Worm (Caenorhabditis elegans): ENCODE measurements around the gene clec-138.

Gene clec-138

ce11 chrII:4606687-4607297 is 12.8 kb downstream of the clec-138 start:
- TF ChIP-seq ztf-23 (GFP tag; IDR thresholded peaks at IDR 0.05) (no peak), T22C8.4 (GFP tag; IDR thresholded peaks at IDR 0.05) (no peak), ztf-29 (GFP tag; IDR thresholded peaks at IDR 0.05) (no peak), med-1 (GFP tag; optimal IDR thresholded peaks at IDR 0.05; ENCODE audit: insufficient read depth) (no peak), ref-1 (GFP tag; conservative IDR thresholded peaks at IDR 0.05) (no peak), flt-1 (GFP tag; IDR thresholded peaks at IDR 0.05) (no peak)

ce11 chrII:4604680-4605079 is 14.9 kb downstream of the clec-138 start:
- TF ChIP-seq tab-1 (GFP tag; IDR thresholded peaks at IDR 0.05) = no peak

ce11 chrII:4604149-4604548 is 15.5 kb downstream of the clec-138 start:
- TF ChIP-seq ref-1 (GFP tag; conservative IDR thresholded peaks at IDR 0.05) (no peak), klf-2 (GFP tag; conservative IDR thresholded peaks at IDR 0.05) (no peak), ztf-23 (GFP tag; IDR thresholded peaks at IDR 0.05) (no peak), tab-1 (GFP tag; IDR thresholded peaks at IDR 0.05) (no peak), med-1 (GFP tag; optimal IDR thresholded peaks at IDR 0.05; ENCODE audit: insufficient read depth) (no peak), ztf-29 (GFP tag; IDR thresholded peaks at IDR 0.05) (no peak), cog-1 (tag; optimal IDR thresholded peaks at IDR 0.05) (no peak), T22C8.4 (GFP tag; IDR thresholded peaks at IDR 0.05) (no peak), flt-1 (GFP tag; IDR thresholded peaks at IDR 0.05) (no peak)

DNA sequence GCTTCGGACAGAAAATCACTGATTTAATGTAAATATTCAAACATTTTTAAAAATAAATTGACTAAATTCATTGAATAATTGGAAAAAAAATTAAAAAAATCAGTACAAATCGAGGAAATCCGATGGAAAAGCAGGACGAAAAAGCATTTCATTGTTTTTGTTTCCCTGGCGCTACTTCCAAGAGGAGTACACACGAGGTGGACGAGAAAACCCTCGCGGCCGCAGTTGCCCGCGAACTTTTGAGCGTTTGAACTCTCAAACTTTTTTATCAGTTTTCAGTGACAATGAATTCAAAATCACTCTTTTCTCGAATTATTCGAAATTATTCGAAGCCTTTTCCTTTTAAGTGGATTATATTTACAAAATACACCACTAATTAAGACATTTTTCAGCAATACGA is 16.6 kb downstream of the clec-138 start, which contains the start of gene F35D11.4:
Gene F35D11.4 (plus strand): TSS at position 393 of the 400 bp plus-strand sequence.
- TF ChIP-seq flt-1 (GFP tag; IDR thresholded peaks at IDR 0.05) = peak; percentile 67; the same call in 1 of the 2 replicates
- no peak for TF ChIP-seq ref-1 (GFP tag; conservative IDR thresholded peaks at IDR 0.05)

- TF ChIP-seq ref-1 (GFP tag; conservative IDR thresholded peaks at IDR 0.05) = no peak
- no peak for TF ChIP-seq ztf-29 (GFP tag; IDR thresholded peaks at IDR 0.05)
- TF ChIP-seq med-1 (GFP tag; optimal IDR thresholded peaks at IDR 0.05; ENCODE audit: insufficient read depth) = no peak
- no peak for TF ChIP-seq T22C8.4 (GFP tag; IDR thresholded peaks at IDR 0.05)
Measured at ce11 chrII:4602533-4602932, 17.1 kb downstream of the clec-138 start, which contains the start of gene coa-3. coa-3 (minus strand) TSS chrII:4602633.

ce11 chrII:4601256-4601655 is 18.3 kb downstream of the clec-138 start, which contains the start of gene ipla-1:
ipla-1 (minus strand) TSS chrII:4601356.
- no peak for TF ChIP-seq flt-1 (GFP tag; IDR thresholded peaks at IDR 0.05)
- no peak for TF ChIP-seq cog-1 (tag; optimal IDR thresholded peaks at IDR 0.05)
- no peak for TF ChIP-seq ref-1 (GFP tag; conservative IDR thresholded peaks at IDR 0.05)
- no peak for TF ChIP-seq med-1 (GFP tag; optimal IDR thresholded peaks at IDR 0.05; ENCODE audit: insufficient read depth)
- no peak for TF ChIP-seq klf-2 (GFP tag; conservative IDR thresholded peaks at IDR 0.05)
- TF ChIP-seq T22C8.4 (GFP tag; IDR thresholded peaks at IDR 0.05) = no peak
- no peak for TF ChIP-seq ztf-23 (GFP tag; IDR thresholded peaks at IDR 0.05)
- no peak for TF ChIP-seq tab-1 (GFP tag; IDR thresholded peaks at IDR 0.05)
- TF ChIP-seq ztf-29 (GFP tag; IDR thresholded peaks at IDR 0.05) = no peak

DNA sequence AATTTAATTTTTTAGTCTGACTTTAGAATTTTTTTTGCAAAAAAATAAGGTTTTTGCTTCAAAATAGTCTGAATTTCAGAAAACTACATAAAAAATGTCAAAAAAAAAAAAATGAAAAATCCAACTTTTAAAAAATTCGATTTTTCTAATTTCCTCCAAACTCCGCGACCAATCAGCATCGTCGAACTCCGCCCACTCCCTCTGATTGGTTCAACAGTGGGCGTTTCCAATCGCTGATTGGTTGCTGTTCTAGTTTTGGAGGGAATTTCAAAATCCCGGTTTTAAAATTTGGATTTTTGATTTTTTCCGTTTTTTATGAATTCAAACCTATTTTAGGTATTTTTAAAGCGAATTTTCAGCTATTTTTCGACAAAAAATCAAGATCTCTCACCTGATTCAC is 18.8 kb downstream of the clec-138 start:
- TF ChIP-seq ztf-29 (GFP tag; IDR thresholded peaks at IDR 0.05) (no peak), med-1 (GFP tag; optimal IDR thresholded peaks at IDR 0.05; ENCODE audit: insufficient read depth) (no peak), T22C8.4 (GFP tag; IDR thresholded peaks at IDR 0.05) (no peak), ref-1 (GFP tag; conservative IDR thresholded peaks at IDR 0.05) (no peak), tab-1 (GFP tag; IDR thresholded peaks at IDR 0.05) (no peak), cog-1 (tag; optimal IDR thresholded peaks at IDR 0.05) (no peak), flt-1 (GFP tag; IDR thresholded peaks at IDR 0.05) (no peak), ztf-23 (GFP tag; IDR thresholded peaks at IDR 0.05) (no peak), klf-2 (GFP tag; conservative IDR thresholded peaks at IDR 0.05) (no peak)

ce11 chrII:4600276-4600675 is 19.3 kb downstream of the clec-138 start:
- no peak for TF ChIP-seq cog-1 (tag; optimal IDR thresholded peaks at IDR 0.05)
- no peak for TF ChIP-seq flt-1 (GFP tag; IDR thresholded peaks at IDR 0.05)
- TF ChIP-seq T22C8.4 (GFP tag; IDR thresholded peaks at IDR 0.05) = no peak
- TF ChIP-seq tab-1 (GFP tag; IDR thresholded peaks at IDR 0.05) = no peak
- no peak for TF ChIP-seq ztf-29 (GFP tag; IDR thresholded peaks at IDR 0.05)
- TF ChIP-seq klf-2 (GFP tag; conservative IDR thresholded peaks at IDR 0.05) = no peak
- TF ChIP-seq med-1 (GFP tag; optimal IDR thresholded peaks at IDR 0.05; ENCODE audit: insufficient read depth) = no peak
- TF ChIP-seq ref-1 (GFP tag; conservative IDR thresholded peaks at IDR 0.05) = no peak
- no peak for TF ChIP-seq ztf-23 (GFP tag; IDR thresholded peaks at IDR 0.05)

- TF ChIP-seq T22C8.4 (GFP tag; IDR thresholded peaks at IDR 0.05) (no peak), tab-1 (GFP tag; IDR thresholded peaks at IDR 0.05) (no peak), med-1 (GFP tag; optimal IDR thresholded peaks at IDR 0.05; ENCODE audit: insufficient read depth) (no peak), klf-2 (GFP tag; conservative IDR thresholded peaks at IDR 0.05) (no peak), flt-1 (GFP tag; IDR thresholded peaks at IDR 0.05) (no peak), ref-1 (GFP tag; conservative IDR thresholded peaks at IDR 0.05) (no peak), ztf-23 (GFP tag; IDR thresholded peaks at IDR 0.05) (no peak), cog-1 (tag; optimal IDR thresholded peaks at IDR 0.05) (no peak), ztf-29 (GFP tag; IDR thresholded peaks at IDR 0.05) (no peak)
Measured at ce11 chrII:4599838-4600237, 19.8 kb downstream of the clec-138 start.

- 0 out of 2 replicates have a peak, but pooled peaks have one; percentile 28 for TF ChIP-seq ztf-23 (GFP tag; IDR thresholded peaks at IDR 0.05)
- TF ChIP-seq cog-1 (tag; optimal IDR thresholded peaks at IDR 0.05) = no peak
Measured at ce11 chrII:4598815-4599214, 20.8 kb downstream of the clec-138 start.

DNA sequence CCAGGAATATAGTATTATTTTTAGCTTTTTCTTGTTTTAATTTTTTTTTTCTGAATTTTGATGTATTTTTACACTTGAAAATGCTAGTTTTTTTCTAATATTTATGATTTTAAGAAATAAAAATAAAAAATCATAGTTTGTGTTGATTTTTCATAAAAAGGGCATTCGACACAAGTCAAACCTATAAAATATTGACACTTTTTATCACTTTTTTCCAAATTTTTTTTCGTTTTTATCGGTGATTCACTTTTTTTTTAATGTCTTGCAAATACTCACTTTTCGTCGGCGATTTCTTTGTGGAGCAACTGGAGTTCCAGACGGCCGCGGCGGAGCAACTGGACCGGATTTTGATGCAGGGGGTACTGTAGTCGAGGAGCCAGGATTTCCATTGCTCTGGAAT is 22.2 kb downstream of the clec-138 start:
- TF ChIP-seq med-1 (GFP tag; optimal IDR thresholded peaks at IDR 0.05; ENCODE audit: insufficient read depth) (no peak), cog-1 (tag; optimal IDR thresholded peaks at IDR 0.05) (no peak), flt-1 (GFP tag; IDR thresholded peaks at IDR 0.05) (no peak), ref-1 (GFP tag; conservative IDR thresholded peaks at IDR 0.05) (no peak), ztf-29 (GFP tag; IDR thresholded peaks at IDR 0.05) (no peak), tab-1 (GFP tag; IDR thresholded peaks at IDR 0.05) (no peak), ztf-23 (GFP tag; IDR thresholded peaks at IDR 0.05) (no peak), T22C8.4 (GFP tag; IDR thresholded peaks at IDR 0.05) (no peak), klf-2 (GFP tag; conservative IDR thresholded peaks at IDR 0.05) (no peak)
